Fruit fly (Drosophila melanogaster) whole organism: ENCODE results near the gene mRpS33.

ENCODE experiments used
- CG8478 ChIP-seq: fragments of >200 bp; optimal IDR thresholded peaks from 2 replicates; lab custom pipeline; 2018; ENCODE audit warnings: inconsistent platforms
- Dll ChIP-seq: fragments of >200 bp; optimal IDR thresholded peaks from 2 replicates; lab custom pipeline; 2017
- EcR ChIP-seq, 2 experiments: fragments of >200 bp; optimal IDR thresholded peaks; 2 replicates each; lab custom pipeline; 2017; ENCODE audit warnings: missing biosample characterization in 2 of 2, missing genetic modification characterization in 2 of 2, missing genetic modification reagents in 2 of 2
- pan ChIP-seq: fragments of >200 bp; optimal IDR thresholded peaks from 2 replicates; lab custom pipeline; 2017
- psq ChIP-seq: fragments of >200 bp; optimal IDR thresholded peaks from 2 replicates; lab custom pipeline; 2017
- usp ChIP-seq: fragments of >200 bp; optimal IDR thresholded peaks from 2 replicates; lab custom pipeline; 2017; ENCODE audit warnings: missing biosample characterization, missing genetic modification characterization, mixed read lengths

dm6 chr3R:16480995-16481394 is 44.6 kb upstream of the mRpS33 start, which contains the start of gene Dhfr:
- TF ChIP-seq usp (GFP tag; lab: Kevin White, UChicago) (no peak), EcR (GFP tag; optimal IDR thresholded peaks at IDR 0.05; lab: Kevin White, UChicago) (no peak), psq (no peak), Dll (lab: Kevin White, UChicago) (no peak), pan (lab: Kevin White, UChicago) (no peak), CG8478 (lab: Kevin White, UChicago) (no peak)
